Worm (Caenorhabditis elegans) whole organism, L2 larva: Measurements from ENCODE around the gene nhr-182.
A peak's percentile ranks its signal among the peaks of the same experiment; 100 is the strongest.

Experiments used
- C34F6.9 ChIP-seq: fragments of 150-350 bp; optimal IDR thresholded peaks from 2 replicates; lab custom pipeline; 2014; ENCODE audit warnings: missing biosample characterization, missing genetic modification characterization
- F13H6.1 ChIP-seq: sonication (generic microtip); optimal IDR thresholded peaks from 2 replicates; lab custom pipeline; 2016; ENCODE audit warnings: missing genetic modification characterization, missing compliant biosample characterization
- R02D3.7 ChIP-seq: fragments of 150-350 bp; optimal IDR thresholded peaks from 2 replicates; lab custom pipeline; 2014; ENCODE audit warnings: missing biosample characterization, missing genetic modification characterization
- Y55F3AM.14 ChIP-seq: fragments of 200-800 bp; sonication (Bioruptor generic); optimal IDR thresholded peaks from 2 replicates; lab custom pipeline; 2018; ENCODE audit warnings: mild to moderate bottlenecking, missing genetic modification characterization, missing compliant biosample characterization
- ZK546.5 ChIP-seq: sonication (generic microtip); optimal IDR thresholded peaks from 2 replicates; lab custom pipeline; 2017; ENCODE audit warnings: missing biosample characterization, missing genetic modification characterization
- alr-1 ChIP-seq: fragments of 150-350 bp; optimal IDR thresholded peaks from 2 replicates; lab custom pipeline; 2014; ENCODE audit warnings: missing biosample characterization, missing genetic modification characterization
- aly-2 ChIP-seq: fragments of 150-350 bp; optimal IDR thresholded peaks from 2 replicates; lab custom pipeline; 2014; ENCODE audit warnings: missing biosample characterization, missing genetic modification characterization
- blmp-1 ChIP-seq: sonication (generic microtip); optimal IDR thresholded peaks from 2 replicates; lab custom pipeline; 2017; ENCODE audit warnings: missing genetic modification characterization, mild to moderate bottlenecking, missing compliant biosample characterization, antibody characterized with exemption, moderate library complexity; ENCODE audit not compliant: insufficient read depth
- ceh-16 ChIP-seq: fragments of 150-350 bp; optimal IDR thresholded peaks from 2 replicates; lab custom pipeline; 2014; ENCODE audit warnings: missing biosample characterization, missing genetic modification characterization
- crh-2 ChIP-seq: sonication (generic microtip); optimal IDR thresholded peaks from 2 replicates; lab custom pipeline; 2017; ENCODE audit warnings: missing biosample characterization, missing genetic modification characterization
- dmd-4 ChIP-seq: sonication (generic microtip); optimal IDR thresholded peaks from 2 replicates; lab custom pipeline; 2017; ENCODE audit warnings: missing biosample characterization, missing genetic modification characterization
- egl-27 ChIP-seq: sonication (generic microtip); optimal IDR thresholded peaks from 3 replicates; lab custom pipeline; 2017; ENCODE audit warnings: missing biosample characterization, missing genetic modification reagents, missing genetic modification characterization
- elt-1 ChIP-seq: fragments of 150-350 bp; optimal IDR thresholded peaks from 2 replicates; lab custom pipeline; 2014; ENCODE audit warnings: missing biosample characterization, missing genetic modification characterization
- fos-1 ChIP-seq: fragments of 150-350 bp; optimal IDR thresholded peaks from 2 replicates; lab custom pipeline; 2014; ENCODE audit warnings: missing biosample characterization, missing genetic modification characterization
- gmeb-1 ChIP-seq: fragments of 150-350 bp; optimal IDR thresholded peaks from 2 replicates; lab custom pipeline; 2014; ENCODE audit warnings: missing biosample characterization, missing genetic modification characterization
- lin-11 ChIP-seq: fragments of 150-350 bp; sonication (generic microtip); optimal IDR thresholded peaks from 2 replicates; lab custom pipeline; 2014; ENCODE audit warnings: missing biosample characterization, missing genetic modification characterization, inconsistent platforms, mixed read lengths
- lin-13 ChIP-seq: fragments of 150-350 bp; optimal IDR thresholded peaks from 2 replicates; lab custom pipeline; 2014; ENCODE audit warnings: missing biosample characterization, missing genetic modification reagents, missing genetic modification characterization
- lsy-2 ChIP-seq, 2 experiments: fragments of 150-350 bp in 1 of 2; sonication (generic microtip) in 1 of 2; optimal IDR thresholded peaks; 2 replicates each; lab custom pipeline; 2014 to 2017; ENCODE audit warnings: missing biosample characterization in 2 of 2, missing genetic modification characterization in 2 of 2
- mbf-1 ChIP-seq: sonication (generic microtip); optimal IDR thresholded peaks from 2 replicates; lab custom pipeline; 2017; ENCODE audit warnings: missing biosample characterization, missing genetic modification characterization
- mdl-1 ChIP-seq, 2 experiments: fragments of 150-350 bp in 1 of 2; sonication (generic microtip) in 1 of 2; optimal IDR thresholded peaks; 2 replicates each; lab custom pipeline; 2017; ENCODE audit warnings: missing biosample characterization in 2 of 2, missing genetic modification characterization in 2 of 2
- nhr-12 ChIP-seq: fragments of 150-350 bp; optimal IDR thresholded peaks from 2 replicates; lab custom pipeline; 2014; ENCODE audit warnings: missing biosample characterization, missing genetic modification characterization
- nhr-129 ChIP-seq: fragments of 150-350 bp; optimal IDR thresholded peaks from 2 replicates; lab custom pipeline; 2014; ENCODE audit warnings: missing biosample characterization, missing genetic modification characterization
- nhr-21 ChIP-seq: fragments of 150-350 bp; optimal IDR thresholded peaks from 2 replicates; lab custom pipeline; 2014; ENCODE audit warnings: missing biosample characterization, missing genetic modification characterization
- nhr-25 ChIP-seq: fragments of 150-350 bp; sonication (generic microtip); optimal IDR thresholded peaks from 3 replicates; lab custom pipeline; 2014; ENCODE audit warnings: missing biosample characterization, missing genetic modification characterization
- nhr-6 ChIP-seq: fragments of 150-350 bp; optimal IDR thresholded peaks from 2 replicates; lab custom pipeline; 2014; ENCODE audit warnings: missing biosample characterization, missing genetic modification characterization
- nhr-77 ChIP-seq: fragments of 150-350 bp; optimal IDR thresholded peaks from 2 replicates; lab custom pipeline; 2014; ENCODE audit warnings: missing biosample characterization, missing genetic modification characterization
- skn-1 ChIP-seq: sonication (generic microtip); optimal IDR thresholded peaks from 2 replicates; lab custom pipeline; 2017; ENCODE audit warnings: missing biosample characterization, missing genetic modification characterization
- sma-3 ChIP-seq: sonication (generic microtip); optimal IDR thresholded peaks from 2 replicates; lab custom pipeline; 2016; ENCODE audit warnings: missing genetic modification reagents, missing genetic modification characterization, missing compliant biosample characterization
- sma-9 ChIP-seq, 2 experiments: fragments of 150-350 bp in 1 of 2; sonication (generic microtip) in 1 of 2; optimal IDR thresholded peaks; 2 replicates each; lab custom pipeline; 2014 to 2016; ENCODE audit warnings: missing genetic modification characterization in 2 of 2, mild to moderate bottlenecking in 1 of 2, missing biosample characterization in 1 of 2, missing compliant biosample characterization in 1 of 2, missing genetic modification reagents in 1 of 2, moderate library complexity in 1 of 2
- snpc-4 ChIP-seq: fragments of 150-350 bp; optimal IDR thresholded peaks from 2 replicates; lab custom pipeline; 2014; ENCODE audit warnings: missing biosample characterization, missing genetic modification characterization
- unc-55 ChIP-seq: fragments of 150-350 bp; sonication (generic microtip); optimal IDR thresholded peaks from 3 replicates; lab custom pipeline; 2014; ENCODE audit warnings: missing biosample characterization, missing genetic modification reagents, missing genetic modification characterization
- unc-62 ChIP-seq: fragments of 150-350 bp; optimal IDR thresholded peaks from 2 replicates; lab custom pipeline; 2014; ENCODE audit warnings: missing biosample characterization, missing genetic modification reagents, missing genetic modification characterization
- zag-1 ChIP-seq: fragments of 150-350 bp; optimal IDR thresholded peaks from 2 replicates; lab custom pipeline; 2014; ENCODE audit warnings: missing biosample characterization, missing genetic modification characterization
- ztf-1 ChIP-seq: fragments of 200-800 bp; sonication (Bioruptor generic); conservative IDR thresholded peaks from 2 replicates; pipeline ENCODE4 v1.3.6; 2022; ENCODE audit warnings: missing genetic modification characterization, missing compliant biosample characterization
- ztf-11 ChIP-seq: sonication (generic microtip); optimal IDR thresholded peaks from 2 replicates; lab custom pipeline; 2017; ENCODE audit warnings: missing biosample characterization, missing genetic modification characterization

The nhr-182 gene

ce11 chrV:2281499-2281898, 21.8 kb upstream of the nhr-182 start, which contains the start of gene nhr-228:
Gene nhr-228 (plus strand): TSS chrV:2281759.
- TF ChIP-seq nhr-12 (tag; lab: Kevin White, UChicago) (no peak), nhr-129 (tag; lab: Kevin White, UChicago) (peak; percentile 41), snpc-4 (tag; lab: Kevin White, UChicago) (no peak), ztf-1 (no peak), dmd-4 (no peak), elt-1 (no peak), ceh-16 (tag; lab: Kevin White, UChicago) (no peak), Y55F3AM.14 (GFP tag; lab: Kevin White, UChicago) (no peak), skn-1 (peak; percentile 77), unc-55 (GFP tag; lab: Kevin White, UChicago) (peak; percentile 29), F13H6.1 (tag; lab: Kevin White, UChicago) (peak; percentile 15), lsy-2 (tag; optimal IDR thresholded peaks at IDR 0.05; lab: Kevin White, UChicago) (peak in 1 of 2 experiments; percentile 54), unc-62 (GFP tag; lab: Kevin White, UChicago) (no peak), C34F6.9 (tag; lab: Kevin White, UChicago) (peak; percentile 60), egl-27 (tag; lab: Kevin White, UChicago) (no peak), fos-1 (peak; percentile 74), blmp-1 (tag; lab: Kevin White, UChicago) (peak; percentile 19), R02D3.7 (tag; lab: Kevin White, UChicago) (no peak), nhr-21 (tag; lab: Kevin White, UChicago) (no peak), sma-3 (GFP tag; lab: Kevin White, UChicago) (no peak), nhr-25 (tag; lab: Kevin White, UChicago) (peak; percentile 15), gmeb-1 (tag; lab: Kevin White, UChicago) (peak; percentile 13), mdl-1 (tag; optimal IDR thresholded peaks at IDR 0.05; lab: Kevin White, UChicago) (no peak), aly-2 (no peak), nhr-77 (tag; lab: Kevin White, UChicago) (no peak), zag-1 (tag; lab: Kevin White, UChicago) (no peak), sma-9 (GFP tag; optimal IDR thresholded peaks at IDR 0.05; lab: Kevin White, UChicago) (peak; percentile 45), sma-9 (tag; optimal IDR thresholded peaks at IDR 0.05; lab: Kevin White, UChicago) (no peak), lin-11 (tag; lab: Kevin White, UChicago) (no peak), crh-2 (tag; lab: Kevin White, UChicago) (peak; percentile 17)

- TF ChIP-seq unc-55 (GFP tag; lab: Kevin White, UChicago) (peak; percentile 62), C34F6.9 (tag; lab: Kevin White, UChicago) (peak; percentile 21), mbf-1 (no peak)
Observed at ce11 chrV:2278543-2278942, 18.8 kb upstream of the nhr-182 start, which contains the start of gene fbxa-137. Gene fbxa-137 (plus strand): TSS chrV:2278816.

- TF ChIP-seq ceh-16 (tag; lab: Kevin White, UChicago) = no peak
- no peak for TF ChIP-seq nhr-25 (tag; lab: Kevin White, UChicago)
- TF ChIP-seq F13H6.1 (tag; lab: Kevin White, UChicago) = no peak
- TF ChIP-seq blmp-1 (tag; lab: Kevin White, UChicago) = no peak
- no peak for TF ChIP-seq ztf-1
- TF ChIP-seq nhr-129 (tag; lab: Kevin White, UChicago) = peak; percentile 13
- no peak for TF ChIP-seq snpc-4 (tag; lab: Kevin White, UChicago)
Observed at ce11 chrV:2278052-2278451, 18.3 kb upstream of the nhr-182 start, which contains the start of gene nhr-59. Gene nhr-59 (minus strand): TSS chrV:2278265.

- no peak for TF ChIP-seq aly-2
- no peak for TF ChIP-seq nhr-129 (tag; lab: Kevin White, UChicago)
- no peak for TF ChIP-seq elt-1
- TF ChIP-seq unc-62 (GFP tag; lab: Kevin White, UChicago) = no peak
- TF ChIP-seq snpc-4 (tag; lab: Kevin White, UChicago) = no peak
- no peak for TF ChIP-seq nhr-21 (tag; lab: Kevin White, UChicago)
- TF ChIP-seq lin-13 (GFP tag; lab: Kevin White, UChicago) = no peak
- TF ChIP-seq ceh-16 (tag; lab: Kevin White, UChicago) = no peak
- no peak for TF ChIP-seq C34F6.9 (tag; lab: Kevin White, UChicago)
- TF ChIP-seq ztf-11 (tag; lab: Kevin White, UChicago) = no peak
- no peak for TF ChIP-seq nhr-25 (tag; lab: Kevin White, UChicago)
- TF ChIP-seq sma-9 (GFP tag; optimal IDR thresholded peaks at IDR 0.05; lab: Kevin White, UChicago) = no peak
- no peak for TF ChIP-seq sma-9 (tag; optimal IDR thresholded peaks at IDR 0.05; lab: Kevin White, UChicago)
- TF ChIP-seq alr-1 (tag; lab: Kevin White, UChicago) = no peak
- TF ChIP-seq nhr-6 (tag; lab: Kevin White, UChicago) = no peak
- TF ChIP-seq ZK546.5 (tag; lab: Kevin White, UChicago) = no peak
Observed at ce11 chrV:2277260-2277659, 17.5 kb upstream of the nhr-182 start.
